Worm (Caenorhabditis elegans): Measurements from ENCODE around the gene tag-278.

Gene tag-278

DNA sequence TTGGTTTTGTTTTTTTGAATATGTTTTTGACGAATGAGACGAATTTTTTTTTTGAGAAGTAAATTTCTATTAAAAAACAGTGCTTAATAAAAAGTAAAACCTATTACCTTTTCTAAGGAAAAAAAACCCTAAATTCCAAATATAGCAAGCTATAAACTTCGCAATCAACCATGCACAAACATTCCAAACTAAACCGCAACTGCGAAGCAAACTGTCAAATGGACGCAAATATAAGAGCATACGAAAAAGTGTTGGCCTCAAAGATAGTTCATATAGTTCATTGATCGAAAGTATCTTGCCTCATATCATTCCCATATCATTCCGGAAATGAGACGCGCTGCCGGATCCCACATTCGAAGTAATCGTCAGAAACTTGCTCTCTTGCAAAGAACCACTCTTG is 7.6 kb upstream of the tag-278 start, which contains the start of gene C01C4.3:
TSS of gene C01C4.3 (plus strand) at position 301 of the 400 bp plus-strand sequence.
- no peak for TF ChIP-seq B0310.2 (tag; optimal IDR thresholded peaks at IDR 0.05)
- TF ChIP-seq ets-7 (tag; optimal IDR thresholded peaks at IDR 0.05) = no peak
- TF ChIP-seq ama-1 (optimal IDR thresholded peaks at IDR 0.05) = no peak
- TF ChIP-seq flt-1 (GFP tag; IDR thresholded peaks at IDR 0.05) = no peak
- no peak for TF ChIP-seq scrt-1 (GFP tag; IDR thresholded peaks at IDR 0.05)
- no peak for TF ChIP-seq hnd-1 (tag; optimal IDR thresholded peaks at IDR 0.05)
- no peak for TF ChIP-seq hmg-4 (GFP tag; optimal IDR thresholded peaks at IDR 0.05)
- TF ChIP-seq ceh-13 (GFP tag; optimal IDR thresholded peaks at IDR 0.05) = no peak
- no peak for TF ChIP-seq sea-1 (GFP tag; conservative IDR thresholded peaks at IDR 0.05)
- TF ChIP-seq hmbx-1 (tag; optimal IDR thresholded peaks at IDR 0.05) = no peak
- TF ChIP-seq tra-4 (tag; optimal IDR thresholded peaks at IDR 0.05) = no peak
- TF ChIP-seq ceh-36 (tag; optimal IDR thresholded peaks at IDR 0.05) = no peak
- no peak for TF ChIP-seq tbx-37 (GFP tag; conservative IDR thresholded peaks at IDR 0.05)
- TF ChIP-seq pes-1 (GFP tag; IDR thresholded peaks at IDR 0.05) = no peak
- TF ChIP-seq F13C5.2 (tag; optimal IDR thresholded peaks at IDR 0.05) = no peak
- no peak for TF ChIP-seq tbx-11 (GFP tag; IDR thresholded peaks at IDR 0.05)
- TF ChIP-seq aly-1 (tag; optimal IDR thresholded peaks at IDR 0.05) = no peak

DNA sequence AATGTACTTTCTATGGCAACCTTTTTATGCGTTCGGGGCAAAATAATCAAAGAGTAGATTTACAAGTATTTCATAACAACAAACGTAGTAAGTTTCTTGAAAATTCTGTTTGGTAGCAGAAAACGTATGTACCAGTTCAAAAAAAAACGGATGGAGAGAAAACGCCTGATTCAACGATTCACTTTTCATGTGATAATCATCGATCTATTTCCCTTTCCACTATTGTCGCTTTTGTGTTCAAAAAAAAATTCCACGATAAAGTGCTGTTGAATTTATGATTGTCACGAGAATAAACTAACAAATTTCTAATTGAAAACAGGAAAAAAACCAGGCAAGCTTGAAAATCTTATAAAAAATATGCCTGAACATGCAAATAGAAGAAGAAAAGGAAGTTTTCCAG is 6.8 kb upstream of the tag-278 start:
- TF ChIP-seq ets-7 (tag; optimal IDR thresholded peaks at IDR 0.05) (no peak), hmbx-1 (tag; optimal IDR thresholded peaks at IDR 0.05) (no peak), pes-1 (GFP tag; IDR thresholded peaks at IDR 0.05) (no peak), ceh-13 (GFP tag; optimal IDR thresholded peaks at IDR 0.05) (no peak), B0310.2 (tag; optimal IDR thresholded peaks at IDR 0.05) (no peak), ama-1 (optimal IDR thresholded peaks at IDR 0.05) (no peak), hmg-4 (GFP tag; optimal IDR thresholded peaks at IDR 0.05) (no peak), scrt-1 (GFP tag; IDR thresholded peaks at IDR 0.05) (no peak), aly-1 (tag; optimal IDR thresholded peaks at IDR 0.05) (no peak), sea-1 (GFP tag; conservative IDR thresholded peaks at IDR 0.05) (no peak)

DNA sequence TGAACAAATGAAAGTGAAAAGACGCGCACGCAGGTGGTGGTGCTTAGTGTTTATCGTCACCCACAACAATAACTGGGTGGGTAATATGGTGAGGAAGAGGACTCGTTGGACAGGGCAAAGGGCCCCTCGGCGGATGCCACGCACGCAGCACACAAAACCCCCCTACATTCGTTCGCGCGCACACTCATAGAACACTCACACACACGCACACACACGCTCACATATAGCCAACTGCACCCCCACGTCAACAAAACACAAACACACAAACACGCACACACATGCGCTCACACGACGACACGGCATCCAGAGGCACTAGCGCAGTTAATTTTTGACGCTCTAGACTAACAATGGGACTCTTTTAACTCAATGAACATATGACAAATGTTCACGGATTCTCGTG is 5.2 kb upstream of the tag-278 start:
- TF ChIP-seq tbx-37 (GFP tag; conservative IDR thresholded peaks at IDR 0.05) = peak; percentile 37; the same call in 1 of the 2 replicates
- TF ChIP-seq hmg-4 (GFP tag; optimal IDR thresholded peaks at IDR 0.05) = peak; percentile 86
- TF ChIP-seq pes-1 (GFP tag; IDR thresholded peaks at IDR 0.05) = peak; percentile 56; the same call in 1 of the 2 replicates
- no peak for TF ChIP-seq tbx-11 (GFP tag; IDR thresholded peaks at IDR 0.05)
- 0 out of 2 replicates have a peak, but pooled peaks have one; percentile 40 for TF ChIP-seq sea-1 (GFP tag; conservative IDR thresholded peaks at IDR 0.05)
- peak; percentile 77 for TF ChIP-seq F13C5.2 (tag; optimal IDR thresholded peaks at IDR 0.05)
- TF ChIP-seq aly-1 (tag; optimal IDR thresholded peaks at IDR 0.05) = peak; percentile 35
- TF ChIP-seq hmbx-1 (tag; optimal IDR thresholded peaks at IDR 0.05) = no peak

DNA sequence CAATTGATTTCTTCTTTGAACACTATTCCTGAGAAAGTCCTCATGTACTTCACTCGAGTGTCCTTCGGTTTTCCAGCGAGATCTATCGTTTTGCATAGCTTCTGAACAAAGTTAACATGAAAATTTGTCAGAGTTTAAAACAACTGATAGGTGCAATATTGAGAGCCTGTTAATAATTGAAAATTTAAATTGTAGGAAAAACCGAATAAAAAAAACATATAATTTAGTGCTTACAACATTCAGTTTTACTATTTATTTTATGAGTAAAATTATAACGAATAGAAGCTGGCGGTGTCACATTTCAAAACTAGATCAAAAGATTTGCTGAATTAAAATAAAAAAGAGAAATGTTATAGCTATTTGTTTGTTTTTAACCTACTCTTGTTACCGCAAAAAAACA is 4.1 kb upstream of the tag-278 start, which contains the start of gene C02F12.8:
TSS of gene C02F12.8 (minus strand) at position 101 of the 400 bp plus-strand sequence.
- TF ChIP-seq hmg-4 (GFP tag; optimal IDR thresholded peaks at IDR 0.05) = no peak
- no peak for TF ChIP-seq tbx-37 (GFP tag; conservative IDR thresholded peaks at IDR 0.05)
- TF ChIP-seq tbx-11 (GFP tag; IDR thresholded peaks at IDR 0.05) = no peak
- no peak for TF ChIP-seq ceh-36 (tag; optimal IDR thresholded peaks at IDR 0.05)
- no peak for TF ChIP-seq scrt-1 (GFP tag; IDR thresholded peaks at IDR 0.05)
- TF ChIP-seq tra-4 (tag; optimal IDR thresholded peaks at IDR 0.05) = no peak
- no peak for TF ChIP-seq ceh-13 (GFP tag; optimal IDR thresholded peaks at IDR 0.05)
- no peak for TF ChIP-seq B0310.2 (tag; optimal IDR thresholded peaks at IDR 0.05)
- TF ChIP-seq aly-1 (tag; optimal IDR thresholded peaks at IDR 0.05) = no peak
- TF ChIP-seq F13C5.2 (tag; optimal IDR thresholded peaks at IDR 0.05) = no peak
- TF ChIP-seq sea-1 (GFP tag; conservative IDR thresholded peaks at IDR 0.05) = no peak
- TF ChIP-seq hmbx-1 (tag; optimal IDR thresholded peaks at IDR 0.05) = no peak

DNA sequence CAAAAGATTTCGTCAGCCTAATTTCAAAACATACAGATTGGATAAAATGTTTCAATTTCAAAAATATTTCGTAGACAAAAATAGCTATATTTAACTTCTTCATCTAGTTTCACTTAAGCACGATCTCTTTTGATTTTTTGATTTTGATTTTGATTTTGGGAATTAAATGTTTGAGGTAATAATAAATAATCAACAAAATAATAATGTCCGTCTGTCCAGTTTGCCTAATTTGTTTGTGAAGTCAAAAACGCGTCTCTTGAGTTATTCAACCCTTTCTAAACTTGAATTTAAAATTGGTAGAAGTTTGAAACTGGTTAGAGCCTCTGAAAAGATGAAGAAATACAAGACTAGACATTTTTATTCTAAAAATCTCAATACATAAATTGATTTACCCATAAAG is 797 bp upstream of the tag-278 start:
- no peak for TF ChIP-seq scrt-1 (GFP tag; IDR thresholded peaks at IDR 0.05)
- no peak for TF ChIP-seq tra-4 (tag; optimal IDR thresholded peaks at IDR 0.05)
- no peak for TF ChIP-seq aly-1 (tag; optimal IDR thresholded peaks at IDR 0.05)
- TF ChIP-seq F13C5.2 (tag; optimal IDR thresholded peaks at IDR 0.05) = no peak
- no peak for TF ChIP-seq B0310.2 (tag; optimal IDR thresholded peaks at IDR 0.05)
- TF ChIP-seq hnd-1 (tag; optimal IDR thresholded peaks at IDR 0.05) = no peak
- no peak for TF ChIP-seq ceh-36 (tag; optimal IDR thresholded peaks at IDR 0.05)
- no peak for TF ChIP-seq hmbx-1 (tag; optimal IDR thresholded peaks at IDR 0.05)
- no peak for TF ChIP-seq hmg-4 (GFP tag; optimal IDR thresholded peaks at IDR 0.05)
- TF ChIP-seq pes-1 (GFP tag; IDR thresholded peaks at IDR 0.05) = no peak
- no peak for TF ChIP-seq ceh-13 (GFP tag; optimal IDR thresholded peaks at IDR 0.05)
- TF ChIP-seq ama-1 (optimal IDR thresholded peaks at IDR 0.05) = no peak
- no peak for TF ChIP-seq tbx-37 (GFP tag; conservative IDR thresholded peaks at IDR 0.05)
- TF ChIP-seq ets-7 (tag; optimal IDR thresholded peaks at IDR 0.05) = no peak
- no peak for TF ChIP-seq tbx-11 (GFP tag; IDR thresholded peaks at IDR 0.05)
- TF ChIP-seq sea-1 (GFP tag; conservative IDR thresholded peaks at IDR 0.05) = no peak

DNA sequence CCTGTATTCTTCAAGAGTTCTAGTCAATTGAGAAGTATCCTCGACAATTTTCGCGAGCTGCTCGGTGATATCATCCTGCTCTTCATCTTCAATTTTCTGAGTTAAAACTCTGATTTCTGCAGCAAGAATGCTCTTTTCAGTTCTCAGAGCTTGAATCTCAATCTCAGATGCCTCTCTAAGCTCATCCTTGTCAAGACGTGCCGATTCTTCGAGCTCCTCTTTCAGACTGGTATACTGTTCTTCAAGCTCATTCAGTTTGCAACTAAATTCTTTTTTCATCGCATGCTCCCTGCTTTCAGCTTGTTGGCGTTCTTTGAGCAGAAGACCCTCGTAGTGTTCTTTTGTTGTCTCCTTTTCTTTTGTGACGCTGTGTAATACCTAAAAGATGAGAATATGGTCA is 2.6 kb downstream of the tag-278 start:
- TF ChIP-seq sea-1 (GFP tag; conservative IDR thresholded peaks at IDR 0.05) = no peak

DNA sequence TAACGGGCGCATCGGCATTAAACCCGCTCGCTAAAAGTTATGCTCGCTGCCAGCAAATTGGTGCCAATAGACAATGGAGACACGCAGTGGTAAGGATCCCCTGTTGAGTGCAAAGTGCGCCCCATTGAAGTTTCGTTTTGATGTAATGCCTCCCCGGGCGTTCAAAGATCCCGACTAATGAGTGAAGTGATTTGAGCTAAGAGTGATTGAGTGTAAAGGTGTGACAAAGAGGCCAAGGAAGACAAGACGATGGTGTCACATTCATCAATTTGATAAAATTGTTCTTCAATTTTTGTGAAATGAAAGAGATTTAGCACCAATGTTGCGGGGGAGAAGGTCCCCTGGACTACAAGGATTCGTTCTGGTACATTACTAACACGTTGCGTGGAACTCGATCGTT is 5.9 kb downstream of the tag-278 start:
- TF ChIP-seq pes-1 (GFP tag; IDR thresholded peaks at IDR 0.05) (no peak), hmg-4 (GFP tag; optimal IDR thresholded peaks at IDR 0.05) (peak; percentile 25)

DNA sequence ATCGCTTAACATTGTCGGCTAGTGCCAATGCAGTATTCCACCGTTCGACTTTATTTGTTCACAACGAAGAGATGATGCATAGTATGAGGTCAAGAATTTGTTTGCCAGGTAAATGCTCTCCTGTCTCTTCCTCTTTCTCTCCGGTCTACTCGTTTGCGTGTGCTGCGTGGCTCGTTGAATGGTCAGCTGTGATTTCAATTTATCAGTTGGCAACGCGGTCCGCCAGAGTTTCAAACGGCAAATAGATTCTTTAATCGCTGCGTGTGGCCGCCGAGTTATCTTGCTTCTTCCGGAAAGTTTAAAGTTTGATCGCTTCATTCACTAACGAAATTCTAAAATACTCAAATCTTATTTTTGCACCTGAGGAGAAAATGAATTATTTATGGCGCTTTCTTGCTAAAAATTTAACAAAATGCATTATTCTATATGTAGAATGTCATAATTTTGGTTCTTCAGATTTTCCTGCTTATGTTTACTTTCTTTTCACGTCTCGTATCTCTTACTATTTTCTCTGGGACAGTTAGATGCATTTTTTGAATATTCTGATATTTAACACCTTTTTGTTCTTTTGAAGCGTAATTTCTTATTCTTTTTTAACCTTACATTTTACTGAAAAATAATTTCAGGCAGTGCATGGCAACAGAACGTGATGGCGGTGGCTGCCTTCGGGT is 8.3 kb downstream of the tag-278 start, which contains the start of gene tsp-17:
TSS of gene tsp-17 (plus strand) at position 621 of the 671 bp plus-strand sequence.
- no peak for TF ChIP-seq pes-1 (GFP tag; IDR thresholded peaks at IDR 0.05)
- TF ChIP-seq ceh-13 (GFP tag; optimal IDR thresholded peaks at IDR 0.05) = no peak
- no peak for TF ChIP-seq flt-1 (GFP tag; IDR thresholded peaks at IDR 0.05)
